Worm (Caenorhabditis elegans) whole organism, early embryonic: ENCODE measurements around the gene sqt-3.

Source experiments
- F13C5.2 ChIP-seq: sonication (generic microtip); optimal IDR thresholded peaks from 2 replicates; lab custom pipeline; 2017; ENCODE audit warnings: mild to moderate bottlenecking, missing genetic modification characterization, inconsistent platforms, missing compliant biosample characterization
- ama-1 ChIP-seq: fragments of 150-350 bp; optimal IDR thresholded peaks from 2 replicates; lab custom pipeline; 2014
- flt-1 ChIP-seq: fragments of 200-800 bp; sonication (Bioruptor generic); IDR thresholded peaks from 2 replicates; pipeline ENCODE4 v1.3.6; 2022; ENCODE audit warnings: missing genetic modification characterization, missing compliant biosample characterization
- hmg-4 ChIP-seq: fragments of 200-800 bp; sonication (Bioruptor generic); optimal IDR thresholded peaks from 2 replicates; lab custom pipeline; 2018; ENCODE audit warnings: mild to moderate bottlenecking, missing genetic modification characterization, missing compliant biosample characterization
- scrt-1 ChIP-seq: fragments of 200-800 bp; sonication (Bioruptor generic); IDR thresholded peaks from 2 replicates; pipeline ENCODE4 v1.3.6; 2022; ENCODE audit warnings: missing genetic modification characterization, missing compliant biosample characterization
- tbx-37 ChIP-seq: fragments of 200-800 bp; sonication (Bioruptor generic); conservative IDR thresholded peaks from 2 replicates; pipeline ENCODE4 v1.3.6; 2022; ENCODE audit warnings: missing genetic modification reagents, missing genetic modification characterization, missing compliant biosample characterization
- tra-4 ChIP-seq: sonication (generic microtip); optimal IDR thresholded peaks from 2 replicates; lab custom pipeline; 2017; ENCODE audit warnings: missing genetic modification characterization, missing compliant biosample characterization

ce11 chrV:12354193-12354830 lies 1.8 kb downstream of the sqt-3 start:
- TF ChIP-seq flt-1 (no peak), tra-4 (tag; lab: Kevin White, UChicago) (no peak), ama-1 (no peak), tbx-37 (GFP tag; lab: Robert Waterston, UW) (no peak), F13C5.2 (no peak), hmg-4 (no peak), scrt-1 (GFP tag; lab: Robert Waterston, UW) (no peak)
